Fruit fly (Drosophila melanogaster): ENCODE results near the gene CG3097.

Gene CG3097

DNA sequence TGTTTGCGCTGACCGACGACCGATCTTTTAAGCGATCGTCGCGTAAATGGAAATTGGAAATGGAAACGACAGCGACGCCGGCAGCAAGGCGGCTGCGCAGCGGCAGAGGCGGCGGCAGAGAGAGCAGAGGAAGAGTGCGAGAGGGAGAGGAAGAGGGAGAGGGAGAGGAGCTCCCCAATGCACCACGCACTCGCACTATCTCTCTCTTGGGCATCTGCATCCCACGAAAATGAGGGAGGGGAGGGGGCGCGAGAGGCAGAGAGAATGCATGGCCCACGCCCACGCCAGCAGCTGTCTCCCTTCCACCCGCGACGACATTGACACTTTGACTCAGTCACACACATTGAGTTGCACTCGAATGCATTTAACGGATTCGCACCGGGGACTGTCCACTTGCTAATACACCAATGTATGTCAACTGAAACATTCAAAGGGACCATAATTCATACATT lies at the start of gene CG3097:
TSS of gene CG3097 (minus strand) at position 51 of the 452 bp plus-strand sequence.
- TF ChIP-seq eg (GFP tag; IDR thresholded peaks at IDR 0.05) (0 out of 3 replicates have a peak, but pooled peaks have one; percentile 39), ss (GFP tag; optimal IDR thresholded peaks at IDR 0.05) (peak; percentile 22 to 30), CG32006 (GFP tag; optimal IDR thresholded peaks at IDR 0.05) (no peak), CG6163 (GFP tag; IDR thresholded peaks at IDR 0.05) (peak; percentile 23; the same call in 1 of the 3 replicates), dsx (GFP tag; optimal IDR thresholded peaks at IDR 0.05; ENCODE audit: poor library complexity, severe bottlenecking) (peak; percentile 31), net (GFP tag; optimal IDR thresholded peaks at IDR 0.05) (peak; percentile 5), CG1621 (tag; optimal IDR thresholded peaks at IDR 0.05) (peak; percentile 13), Hr39 (GFP tag; optimal IDR thresholded peaks at IDR 0.05) (no peak), dac (GFP tag; optimal IDR thresholded peaks at IDR 0.05) (no peak), Eip78C (GFP tag) (peak; percentile 51), fkh (GFP tag; optimal IDR thresholded peaks at IDR 0.05) (no peak), CG10669 (GFP tag; optimal IDR thresholded peaks at IDR 0.05) (no peak), Hr4 (GFP tag; optimal IDR thresholded peaks at IDR 0.05) (no peak), Smox (GFP tag; optimal IDR thresholded peaks at IDR 0.05) (no peak), CG3919 (GFP tag; optimal IDR thresholded peaks at IDR 0.05) (peak; percentile 10), CG11294 (GFP tag; IDR thresholded peaks at IDR 0.05) (0 out of 2 replicates have a peak, but pooled peaks have one; percentile 30)

DNA sequence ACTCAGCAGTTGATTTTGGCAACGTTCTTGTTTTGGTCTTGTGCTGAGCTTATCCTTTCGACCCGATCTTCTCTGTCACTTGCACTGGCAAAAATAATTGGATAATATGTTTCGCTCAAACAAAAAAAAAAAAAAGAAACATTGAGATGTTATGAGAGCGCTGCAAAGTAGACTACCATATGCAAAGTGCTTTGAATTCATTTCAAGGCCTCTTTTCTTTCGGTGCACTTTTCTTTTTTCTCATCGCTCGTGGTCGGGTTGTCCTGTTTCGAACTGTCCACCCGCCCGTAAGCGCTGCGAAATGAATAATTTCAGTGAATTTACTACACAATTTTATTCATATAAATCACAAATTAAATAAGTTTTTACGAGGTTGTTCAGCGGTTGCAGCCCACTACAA lies 49.4 kb upstream of the CG3097 start:
- TF ChIP-seq salr (GFP tag; optimal IDR thresholded peaks at IDR 0.05) (no peak), fkh (GFP tag; optimal IDR thresholded peaks at IDR 0.05) (no peak), CG32006 (GFP tag; optimal IDR thresholded peaks at IDR 0.05) (no peak), fd85E (GFP tag; optimal IDR thresholded peaks at IDR 0.05) (no peak), Ets96B (tag; optimal IDR thresholded peaks at IDR 0.05) (no peak), acj6 (GFP tag; optimal IDR thresholded peaks at IDR 0.05) (no peak), Gug (GFP tag; IDR thresholded peaks at IDR 0.05) (no peak), Sox15 (GFP tag; optimal IDR thresholded peaks at IDR 0.05) (no peak), topi (GFP tag; optimal IDR thresholded peaks at IDR 0.05) (peak; percentile 4), CG34406 (GFP tag; optimal IDR thresholded peaks at IDR 0.05) (no peak), cyc (GFP tag; optimal IDR thresholded peaks at IDR 0.05) (peak; percentile 36), CG11294 (GFP tag; IDR thresholded peaks at IDR 0.05) (no peak), CG16779 (tag; optimal IDR thresholded peaks at IDR 0.05) (no peak), svp (GFP tag) (peak; percentile 62), Ets21C (GFP tag; optimal IDR thresholded peaks at IDR 0.05) (no peak), Met (GFP tag; optimal IDR thresholded peaks at IDR 0.05) (peak; percentile 27), Smox (GFP tag; optimal IDR thresholded peaks at IDR 0.05) (peak; percentile 8), CG4318 (GFP tag; optimal IDR thresholded peaks at IDR 0.05) (no peak), eg (GFP tag; IDR thresholded peaks at IDR 0.05) (no peak), fd59A (GFP tag; optimal IDR thresholded peaks at IDR 0.05) (no peak), lz (GFP tag; optimal IDR thresholded peaks at IDR 0.05) (peak; percentile 18), ss (GFP tag; optimal IDR thresholded peaks at IDR 0.05) (no peak), Hr4 (GFP tag; optimal IDR thresholded peaks at IDR 0.05) (no peak), CG3919 (GFP tag; optimal IDR thresholded peaks at IDR 0.05) (no peak), Eip93F (GFP tag; optimal IDR thresholded peaks at IDR 0.05) (no peak), CG10669 (GFP tag; optimal IDR thresholded peaks at IDR 0.05) (no peak), Hr39 (GFP tag; optimal IDR thresholded peaks at IDR 0.05) (no peak), CG9139 (GFP tag; optimal IDR thresholded peaks at IDR 0.05) (no peak), CG8632 (GFP tag; optimal IDR thresholded peaks at IDR 0.05) (no peak), vri (GFP tag; optimal IDR thresholded peaks at IDR 0.05) (no peak), CG31627 (GFP tag; optimal IDR thresholded peaks at IDR 0.05) (peak; percentile 5), CG6792 (GFP tag; optimal IDR thresholded peaks at IDR 0.05) (no peak), OdsH (GFP tag; optimal IDR thresholded peaks at IDR 0.05) (no peak), CG11762 (GFP tag; optimal IDR thresholded peaks at IDR 0.05; ENCODE audit: insufficient read depth) (no peak), spab (GFP tag; optimal IDR thresholded peaks at IDR 0.05) (no peak), net (GFP tag; optimal IDR thresholded peaks at IDR 0.05) (no peak), CG3032 (tag; optimal IDR thresholded peaks at IDR 0.05) (no peak), Sox14 (GFP tag; optimal IDR thresholded peaks at IDR 0.05) (no peak), dsx (GFP tag; optimal IDR thresholded peaks at IDR 0.05; ENCODE audit: poor library complexity, severe bottlenecking) (no peak), Blimp-1 (GFP tag; optimal IDR thresholded peaks at IDR 0.05) (no peak), CG6163 (GFP tag; IDR thresholded peaks at IDR 0.05) (0 out of 3 replicates have a peak, but pooled peaks have one; percentile 44), achi (GFP tag; optimal IDR thresholded peaks at IDR 0.05) (no peak), CG8119 (GFP tag; IDR thresholded peaks at IDR 0.05) (no peak), CG6854 (GFP tag; optimal IDR thresholded peaks at IDR 0.05) (no peak), Eip78C (GFP tag) (peak; percentile 7)
